Fruit fly (Drosophila melanogaster): ENCODE measurements around the gene ATPsyndelta.
A peak's percentile ranks its signal among the peaks of the same experiment; 100 is the strongest.

The ATPsyndelta gene

DNA sequence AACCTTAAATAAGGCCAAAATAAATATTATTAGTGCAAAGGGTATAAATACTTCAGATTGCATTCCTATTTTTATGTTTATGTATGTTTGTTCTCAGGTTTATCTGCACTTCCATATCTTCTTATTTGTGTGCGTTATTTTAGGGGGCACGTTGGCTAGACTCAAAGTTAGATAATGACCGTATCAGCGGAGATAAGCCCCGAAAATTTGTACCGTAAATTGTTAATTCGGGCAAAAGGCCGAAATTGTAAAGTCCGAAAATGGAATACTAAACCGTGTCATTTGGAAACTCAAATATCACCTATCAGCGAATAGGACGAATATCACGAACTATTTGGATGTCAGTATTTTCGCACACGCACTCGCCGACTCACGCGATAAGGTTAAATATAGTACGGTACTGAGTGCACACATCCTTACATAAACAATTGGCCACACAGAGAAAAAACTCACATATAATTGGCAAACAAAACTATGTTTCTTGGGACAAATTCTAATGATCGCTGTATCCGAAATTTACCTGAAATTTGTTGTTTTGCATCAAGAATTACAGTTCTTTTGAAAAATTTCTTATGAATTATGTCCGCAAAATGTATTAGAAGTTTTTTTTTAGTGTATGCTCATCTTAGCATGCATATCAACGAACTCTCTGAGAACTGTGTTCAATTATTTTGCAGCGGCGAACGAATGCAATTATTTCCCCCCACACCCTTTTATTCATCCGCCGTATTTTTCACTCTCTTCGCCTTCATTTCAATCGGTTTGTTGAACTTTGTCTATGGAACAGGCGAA, 50.6 kb downstream of the ATPsyndelta start, which contains the start of gene Hk (continued):
- TF ChIP-seq CG7368 (GFP tag; optimal IDR thresholded peaks at IDR 0.05) (peak; percentile 87), Eip93F (GFP tag; optimal IDR thresholded peaks at IDR 0.05) (no peak), Met (GFP tag; optimal IDR thresholded peaks at IDR 0.05) (peak; percentile 76), CG15336 (GFP tag; IDR thresholded peaks at IDR 0.05) (peak; percentile 95), Eip78C (GFP tag) (peak; percentile 96), CG6163 (GFP tag; IDR thresholded peaks at IDR 0.05) (peak; percentile 91), CG16779 (tag; optimal IDR thresholded peaks at IDR 0.05) (peak; percentile 78), Ets21C (GFP tag; optimal IDR thresholded peaks at IDR 0.05) (peak; percentile 36), CG10631 (GFP tag; optimal IDR thresholded peaks at IDR 0.05) (peak; percentile 87), ss (GFP tag; optimal IDR thresholded peaks at IDR 0.05) (peak; percentile 82 to 86)

dm6 chrX:10263957-10264248, 51.1 kb downstream of the ATPsyndelta start:
- TF ChIP-seq fd85E (GFP tag; optimal IDR thresholded peaks at IDR 0.05): no peak
- TF ChIP-seq dac (GFP tag; optimal IDR thresholded peaks at IDR 0.05): no peak
- no peak for TF ChIP-seq achi (GFP tag; optimal IDR thresholded peaks at IDR 0.05)
- TF ChIP-seq vri (GFP tag; optimal IDR thresholded peaks at IDR 0.05): no peak
- no peak for TF ChIP-seq CG11762 (GFP tag; optimal IDR thresholded peaks at IDR 0.05; ENCODE audit: insufficient read depth)
- TF ChIP-seq CG6854 (GFP tag; optimal IDR thresholded peaks at IDR 0.05): no peak
- TF ChIP-seq Met (GFP tag; optimal IDR thresholded peaks at IDR 0.05): no peak
- no peak for TF ChIP-seq CG7368 (GFP tag; optimal IDR thresholded peaks at IDR 0.05)
- TF ChIP-seq CG3919 (GFP tag; optimal IDR thresholded peaks at IDR 0.05): no peak
- no peak for TF ChIP-seq CG16779 (tag; optimal IDR thresholded peaks at IDR 0.05)
- TF ChIP-seq fkh (GFP tag; optimal IDR thresholded peaks at IDR 0.05): no peak
- TF ChIP-seq CG8319 (GFP tag; optimal IDR thresholded peaks at IDR 0.05): no peak
- TF ChIP-seq Sox102F (GFP tag; optimal IDR thresholded peaks at IDR 0.05): no peak
- TF ChIP-seq OdsH (GFP tag; optimal IDR thresholded peaks at IDR 0.05): no peak
- TF ChIP-seq Hr4 (GFP tag; optimal IDR thresholded peaks at IDR 0.05): no peak
- no peak for TF ChIP-seq spab (GFP tag; optimal IDR thresholded peaks at IDR 0.05)
- no peak for TF ChIP-seq CG6276 (GFP tag; optimal IDR thresholded peaks at IDR 0.05)
- TF ChIP-seq CG6163 (GFP tag; IDR thresholded peaks at IDR 0.05): no peak
- no peak for TF ChIP-seq CG6808 (GFP tag; optimal IDR thresholded peaks at IDR 0.05)
- no peak for TF ChIP-seq CG15336 (GFP tag; IDR thresholded peaks at IDR 0.05)

DNA sequence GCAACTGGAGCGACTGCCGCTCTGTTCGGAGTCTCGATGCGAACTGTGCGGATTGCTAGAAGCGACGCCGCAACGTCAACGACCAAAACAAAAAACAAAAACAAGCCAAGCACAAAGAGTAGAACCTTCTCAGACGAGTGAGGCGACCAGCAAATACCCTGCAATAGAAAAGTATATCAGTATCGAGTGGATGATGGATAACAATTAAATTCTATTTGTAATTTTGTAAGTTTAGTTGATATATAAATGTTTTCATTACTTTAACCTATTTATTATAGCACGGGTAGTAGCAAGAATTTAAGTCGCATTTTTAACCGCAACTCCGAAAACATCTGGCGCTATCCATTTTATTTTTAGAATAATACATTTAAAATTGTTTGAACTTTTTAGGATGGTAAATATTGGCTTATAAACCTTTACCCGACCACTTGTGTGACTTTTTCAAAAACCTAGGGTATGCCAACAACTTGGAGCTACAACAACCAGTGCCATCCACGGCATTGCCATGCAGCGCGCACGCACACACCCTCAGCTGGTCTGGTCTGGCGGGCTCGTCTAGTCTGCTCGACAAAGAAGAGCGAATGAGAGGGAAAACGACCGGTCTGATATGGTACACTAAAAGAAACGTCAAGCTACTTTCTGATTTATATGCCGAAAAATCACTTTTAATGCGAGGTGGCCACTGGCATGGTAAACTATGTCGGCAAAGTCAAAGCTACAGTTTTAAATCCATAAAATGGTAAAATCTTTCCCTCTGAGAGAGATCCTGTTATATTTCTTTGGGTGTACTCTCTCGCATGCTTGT, 52.6 kb downstream of the ATPsyndelta start, which contains the start of gene CG12643:
CG12643 (minus strand) TSS at position 51 of the 805 bp plus-strand sequence.
- peak; percentile 89 for TF ChIP-seq fkh (GFP tag; optimal IDR thresholded peaks at IDR 0.05)
- TF ChIP-seq CG6808 (GFP tag; optimal IDR thresholded peaks at IDR 0.05): peak; percentile 90
- peak; percentile 96 for TF ChIP-seq Sox102F (GFP tag; optimal IDR thresholded peaks at IDR 0.05)
- peak; percentile 72 to 90 for TF ChIP-seq ss (GFP tag; optimal IDR thresholded peaks at IDR 0.05)
- peak; percentile 86 to 90 for TF ChIP-seq salr (GFP tag; optimal IDR thresholded peaks at IDR 0.05)
- peak; percentile 95 for TF ChIP-seq CG8119 (GFP tag; IDR thresholded peaks at IDR 0.05)
- peak; percentile 97 for TF ChIP-seq CG3919 (GFP tag; optimal IDR thresholded peaks at IDR 0.05)
- TF ChIP-seq Hr4 (GFP tag; optimal IDR thresholded peaks at IDR 0.05): peak; percentile 95
- TF ChIP-seq CG9139 (GFP tag; optimal IDR thresholded peaks at IDR 0.05): peak; percentile 49
- peak; percentile 94 for TF ChIP-seq CG10631 (GFP tag; optimal IDR thresholded peaks at IDR 0.05)
- peak; percentile 87 for TF ChIP-seq CG10669 (GFP tag; optimal IDR thresholded peaks at IDR 0.05)
- peak; percentile 97 for TF ChIP-seq lz (GFP tag; optimal IDR thresholded peaks at IDR 0.05)
- TF ChIP-seq Gug (GFP tag; IDR thresholded peaks at IDR 0.05): peak; percentile 95
- peak; percentile 98 for TF ChIP-seq Hr39 (GFP tag; optimal IDR thresholded peaks at IDR 0.05)
- peak; percentile 91 for TF ChIP-seq achi (GFP tag; optimal IDR thresholded peaks at IDR 0.05)
- peak; percentile 94 for TF ChIP-seq CG8319 (GFP tag; optimal IDR thresholded peaks at IDR 0.05)
- peak; percentile 94 for TF ChIP-seq CG6792 (GFP tag; optimal IDR thresholded peaks at IDR 0.05)
- TF ChIP-seq pdm3 (GFP tag; optimal IDR thresholded peaks at IDR 0.05): peak; percentile 95
- TF ChIP-seq dac (GFP tag; optimal IDR thresholded peaks at IDR 0.05): peak; percentile 92
- TF ChIP-seq CG1621 (tag; optimal IDR thresholded peaks at IDR 0.05): peak; percentile 91
- TF ChIP-seq Ets21C (GFP tag; optimal IDR thresholded peaks at IDR 0.05): peak; percentile 96
- peak; percentile 98 for TF ChIP-seq CG6163 (GFP tag; IDR thresholded peaks at IDR 0.05)
- TF ChIP-seq CG8632 (GFP tag; optimal IDR thresholded peaks at IDR 0.05): peak; percentile 82
- peak; percentile 98 for TF ChIP-seq cyc (GFP tag; optimal IDR thresholded peaks at IDR 0.05)
- peak; percentile 96 for TF ChIP-seq Smox (GFP tag; optimal IDR thresholded peaks at IDR 0.05)
- TF ChIP-seq Eip78C (GFP tag): peak; percentile 96
- peak; percentile 87 for TF ChIP-seq fd59A (GFP tag; optimal IDR thresholded peaks at IDR 0.05)
- peak; percentile 96 for TF ChIP-seq Lpt (GFP tag; optimal IDR thresholded peaks at IDR 0.05)
- peak; percentile 73 for TF ChIP-seq dsx (GFP tag; optimal IDR thresholded peaks at IDR 0.05; ENCODE audit: poor library complexity, severe bottlenecking)
- peak; percentile 93 for TF ChIP-seq net (GFP tag; optimal IDR thresholded peaks at IDR 0.05)
